Worm (Caenorhabditis elegans) whole organism, L4 larva: ENCODE data around the gene sri-74.
"Not testable (repeated sequence)": the region's sequence is repeated elsewhere in the genome, so short reads cannot be mapped to it uniquely, and the experiment has no call there.

Experiments
- ceh-82 ChIP-seq: sonication (generic microtip); optimal IDR thresholded peaks from 2 replicates; lab custom pipeline; 2017; ENCODE audit warnings: missing biosample characterization, missing genetic modification characterization
- daf-12 ChIP-seq: fragments of 150-350 bp; optimal IDR thresholded peaks from 2 replicates; lab custom pipeline; 2014; ENCODE audit warnings: missing biosample characterization, missing genetic modification reagents, missing genetic modification characterization

DNA sequence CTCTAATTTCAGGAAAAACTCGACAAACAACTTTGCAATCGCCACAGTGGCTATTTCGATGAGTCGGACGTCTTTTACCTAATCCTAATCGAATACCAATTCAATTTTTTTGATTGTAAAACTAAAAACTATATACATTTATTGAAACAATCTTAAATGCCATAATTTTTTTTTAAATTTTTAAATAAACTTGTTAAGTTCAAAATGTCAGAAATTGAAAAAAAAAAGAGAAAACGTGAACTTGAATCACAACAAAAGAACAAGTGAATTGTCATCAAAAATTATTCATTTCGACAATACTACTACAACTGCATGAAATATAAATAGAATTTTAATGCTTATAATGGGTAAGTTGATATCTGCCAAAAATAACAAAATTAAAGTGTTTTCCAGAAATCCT lies 29.3 kb upstream of the sri-74 start, which contains the start of gene D2062.13:
- not testable (repeated sequence) for TF ChIP-seq ceh-82, daf-12 (tag; lab: Kevin White, UChicago)
